Fruit fly (Drosophila melanogaster) whole organism, embryonic: ENCODE results near the gene CG13315.

Source experiments
- Awh ChIP-seq: fragments of 200-800 bp; sonication (Bioruptor generic); IDR thresholded peaks from 2 replicates; pipeline ENCODE4, ENCODE4 v1.3.6; 2022; ENCODE audit warnings: missing biosample characterization, missing genetic modification characterization
- CG1024 ChIP-seq: fragments of 200-800 bp; sonication (Bioruptor generic); IDR thresholded peaks from 2 replicates; pipeline ENCODE4 v1.3.6; 2022; ENCODE audit warnings: missing biosample characterization, missing genetic modification characterization
- CG11085 ChIP-seq: fragments of 200-800 bp; sonication (Bioruptor generic); IDR thresholded peaks from 2 replicates; pipeline ENCODE4 v1.3.6; 2022; ENCODE audit warnings: missing biosample characterization, missing genetic modification characterization
- CG12659 ChIP-seq: fragments of 200-800 bp; sonication (Bioruptor generic); optimal IDR thresholded peaks from 3 replicates; lab custom pipeline; 2017; ENCODE audit warnings: mild to moderate bottlenecking, missing biosample characterization, missing genetic modification reagents, missing genetic modification characterization
- CG13123 ChIP-seq: fragments of 200-800 bp; sonication (Bioruptor generic); optimal IDR thresholded peaks from 2 replicates; lab custom pipeline; 2016; ENCODE audit warnings: missing biosample characterization, missing genetic modification characterization
- CG15073 ChIP-seq: fragments of 200-800 bp; sonication (Bioruptor generic); optimal IDR thresholded peaks from 2 replicates; lab custom pipeline; 2016; ENCODE audit warnings: missing biosample characterization, missing genetic modification characterization
- CG17328 ChIP-seq: fragments of 200-800 bp; sonication (Bioruptor generic); IDR thresholded peaks from 2 replicates; pipeline ENCODE4 v1.3.6; 2022; ENCODE audit warnings: missing biosample characterization, missing genetic modification characterization
- CG4730 ChIP-seq: fragments of 200-800 bp; sonication (Bioruptor generic); IDR thresholded peaks from 2 replicates; pipeline ENCODE4 v1.3.6; 2022; ENCODE audit warnings: missing biosample characterization, missing genetic modification characterization
- CG6254 ChIP-seq: fragments of 200-800 bp; sonication (Bioruptor generic); optimal IDR thresholded peaks from 3 replicates; lab custom pipeline; 2017; ENCODE audit warnings: mild to moderate bottlenecking, missing biosample characterization, missing genetic modification reagents, missing genetic modification characterization
- CG6765 ChIP-seq: fragments of 200-800 bp; sonication (Bioruptor generic); optimal IDR thresholded peaks from 3 replicates; lab custom pipeline; 2017; ENCODE audit warnings: missing biosample characterization, mild to moderate bottlenecking, missing genetic modification characterization
- CG7839 ChIP-seq: fragments of 200-800 bp; sonication (Bioruptor generic); optimal IDR thresholded peaks from 3 replicates; lab custom pipeline; 2018; ENCODE audit warnings: missing biosample characterization, mild to moderate bottlenecking, missing genetic modification characterization, moderate library complexity
- CG7987 ChIP-seq: fragments of 200-800 bp; sonication (Bioruptor generic); optimal IDR thresholded peaks from 2 replicates; lab custom pipeline; 2018; ENCODE audit warnings: missing biosample characterization, mild to moderate bottlenecking, missing genetic modification characterization, moderate library complexity
- CG9609 ChIP-seq: fragments of 200-800 bp; sonication (Bioruptor generic); optimal IDR thresholded peaks from 3 replicates; lab custom pipeline; 2016; ENCODE audit warnings: missing biosample characterization, missing genetic modification characterization
- CHES-1-like ChIP-seq: fragments of 200-800 bp; sonication (Bioruptor generic); optimal IDR thresholded peaks from 2 replicates; lab custom pipeline; 2016; ENCODE audit warnings: missing biosample characterization, missing genetic modification characterization
- Doc2 ChIP-seq: fragments of 200-800 bp; sonication (Bioruptor generic); IDR thresholded peaks from 2 replicates; pipeline ENCODE4 v1.3.6; 2022; ENCODE audit warnings: missing biosample characterization, missing genetic modification characterization
- Dp ChIP-seq: fragments of 200-800 bp; sonication (Bioruptor generic); optimal IDR thresholded peaks from 2 replicates; lab custom pipeline; 2018; ENCODE audit warnings: missing biosample characterization, mild to moderate bottlenecking, missing genetic modification characterization, moderate library complexity
- HmgZ ChIP-seq: fragments of 200-800 bp; sonication (Bioruptor generic); optimal IDR thresholded peaks from 2 replicates; lab custom pipeline; 2018; ENCODE audit warnings: missing biosample characterization, mild to moderate bottlenecking, missing genetic modification characterization
- Hr39 ChIP-seq: fragments of >200 bp; optimal IDR thresholded peaks from 2 replicates; lab custom pipeline; 2017
- Hr51 ChIP-seq, 2 experiments: fragments of 200-800 bp; sonication (Bioruptor generic); optimal IDR thresholded peaks; 2 replicates in 1 of 2; 3 replicates in 1 of 2; lab custom pipeline; 2016 to 2018; ENCODE audit warnings: missing biosample characterization in 2 of 2, missing genetic modification characterization in 2 of 2, mild to moderate bottlenecking in 1 of 2, moderate library complexity in 1 of 2
- Med ChIP-seq: fragments of 200-800 bp; sonication (Bioruptor generic); peaks from one replicate; lab custom pipeline; 2016; ENCODE audit warnings: missing biosample characterization, missing genetic modification characterization, mild to moderate bottlenecking, inconsistent platforms, moderate library complexity
- Neu2 ChIP-seq: fragments of 200-800 bp; sonication (Bioruptor generic); optimal IDR thresholded peaks from 3 replicates; lab custom pipeline; 2016; ENCODE audit warnings: missing biosample characterization, missing genetic modification characterization, borderline replicate concordance
- Scr ChIP-seq: fragments of 200-800 bp; sonication (Bioruptor generic); IDR thresholded peaks from 2 replicates; pipeline ENCODE4 v1.3.6; 2022; ENCODE audit warnings: missing biosample characterization, missing genetic modification characterization; ENCODE audit not compliant: partially characterized antibody
- Spps ChIP-seq: fragments of 200-800 bp; sonication (Bioruptor generic); optimal IDR thresholded peaks from 2 replicates; lab custom pipeline; 2018; ENCODE audit warnings: missing biosample characterization, mild to moderate bottlenecking, missing genetic modification characterization
- Ssrp ChIP-seq: fragments of 200-800 bp; sonication (Bioruptor generic); optimal IDR thresholded peaks from 2 replicates; lab custom pipeline; 2018; ENCODE audit warnings: missing biosample characterization, mild to moderate bottlenecking, missing genetic modification characterization, moderate library complexity
- Stat92E ChIP-seq, 3 experiments: fragments of >200 bp in 2 of 3; fragments of 200-800 bp in 1 of 3; sonication (Bioruptor generic) in 1 of 3; optimal IDR thresholded peaks; 2 replicates each; lab custom pipeline; 2017 to 2019; ENCODE audit warnings: missing biosample characterization in 3 of 3, missing genetic modification characterization in 3 of 3, mild to moderate bottlenecking in 1 of 3, moderate library complexity in 1 of 3
- Tbp ChIP-seq: fragments of >200 bp; optimal IDR thresholded peaks from 2 replicates; lab custom pipeline; 2018; ENCODE audit warnings: missing biosample characterization, missing genetic modification characterization
- al ChIP-seq: fragments of 200-800 bp; sonication (Bioruptor generic); IDR thresholded peaks from 2 replicates; pipeline ENCODE4 v1.3.6; 2022; ENCODE audit warnings: missing biosample characterization, missing genetic modification characterization
- ase ChIP-seq: fragments of 200-800 bp; sonication (Bioruptor generic); IDR thresholded peaks from 3 replicates; pipeline ENCODE4 v1.3.6; 2022; ENCODE audit warnings: missing biosample characterization, missing genetic modification characterization
- chinmo ChIP-seq: fragments of 200-800 bp; sonication (Bioruptor generic); IDR thresholded peaks from 4 replicates; pipeline ENCODE4 v1.3.6; 2022; ENCODE audit warnings: missing biosample characterization, missing genetic modification characterization; ENCODE audit not compliant: partially characterized antibody
- ewg ChIP-seq: fragments of 200-800 bp; sonication (Bioruptor generic); optimal IDR thresholded peaks from 3 replicates; lab custom pipeline; 2017; ENCODE audit warnings: mild to moderate bottlenecking, missing biosample characterization, missing genetic modification reagents, missing genetic modification characterization
- gcm2 ChIP-seq: fragments of 200-800 bp; sonication (Bioruptor generic); optimal IDR thresholded peaks from 2 replicates; lab custom pipeline; 2016; ENCODE audit warnings: missing biosample characterization, missing genetic modification characterization
- lbe ChIP-seq: fragments of 200-800 bp; sonication (Bioruptor generic); optimal IDR thresholded peaks from 2 replicates; lab custom pipeline; 2016; ENCODE audit warnings: missing biosample characterization, mild to moderate bottlenecking, missing genetic modification characterization
- oc ChIP-seq: fragments of 200-800 bp; sonication (Bioruptor generic); optimal IDR thresholded peaks from 2 replicates; lab custom pipeline; 2018; ENCODE audit warnings: missing biosample characterization, mild to moderate bottlenecking, missing genetic modification characterization, moderate library complexity
- p53 ChIP-seq: fragments of 200-800 bp; sonication (Bioruptor generic); optimal IDR thresholded peaks from 2 replicates; lab custom pipeline; 2016; ENCODE audit warnings: missing biosample characterization, missing genetic modification characterization
- rib ChIP-seq: fragments of 200-800 bp; sonication (Bioruptor generic); IDR thresholded peaks from 2 replicates; pipeline ENCODE4 v1.3.6; 2022; ENCODE audit warnings: missing biosample characterization, missing genetic modification characterization
- sc ChIP-seq, 3 experiments: fragments of >200 bp in 2 of 3; fragments of 200-800 bp in 1 of 3; sonication (Bioruptor generic) in 1 of 3; optimal IDR thresholded peaks; 2 replicates in 2 of 3; 3 replicates in 1 of 3; lab custom pipeline; 2017; ENCODE audit warnings: mild to moderate bottlenecking in 1 of 3, missing biosample characterization in 1 of 3, missing genetic modification characterization in 1 of 3, missing genetic modification reagents in 1 of 3
- sens ChIP-seq: fragments of 200-800 bp; sonication (Bioruptor generic); peaks from one replicate; lab custom pipeline; 2016; ENCODE audit warnings: missing biosample characterization, missing genetic modification characterization
- sisA ChIP-seq: fragments of 200-800 bp; sonication (Bioruptor generic); IDR thresholded peaks from 2 replicates; pipeline ENCODE4 v1.3.6; 2022; ENCODE audit warnings: missing biosample characterization, missing genetic modification characterization
- sna ChIP-seq: fragments of 200-800 bp; sonication (Bioruptor generic); IDR thresholded peaks from 2 replicates; pipeline ENCODE4 v1.3.6; 2022; ENCODE audit warnings: missing biosample characterization, missing genetic modification characterization; ENCODE audit not compliant: partially characterized antibody
- tgo ChIP-seq: fragments of 200-800 bp; sonication (Bioruptor generic); IDR thresholded peaks from 3 replicates; pipeline ENCODE4 v1.3.6; 2022; ENCODE audit warnings: missing biosample characterization, missing genetic modification characterization
- vvl ChIP-seq: fragments of 200-800 bp; sonication (Bioruptor generic); IDR thresholded peaks from 2 replicates; pipeline ENCODE4 v1.3.6; 2022; ENCODE audit warnings: missing biosample characterization, missing genetic modification characterization

CG13315 gene

dm6 chr3L:9059611-9060203 lies 37.0 kb upstream of the CG13315 start (continued):
- TF ChIP-seq sc (optimal IDR thresholded peaks at IDR 0.05; lab: Kevin White, UChicago) (no peak), sc (GFP tag; optimal IDR thresholded peaks at IDR 0.05; lab: Kevin White, UChicago) (no peak), CHES-1-like (GFP tag; lab: Kevin White, UChicago) (no peak), sisA (GFP tag; lab: Robert Waterston, UW) (no peak), ase (no peak), Med (peak; percentile 20), CG12659 (GFP tag; lab: Kevin White, UChicago) (no peak), CG11085 (GFP tag; lab: Robert Waterston, UW) (no peak), Scr (GFP tag; lab: Robert Waterston, UW) (no peak), ewg (no peak), Ssrp (tag; lab: Kevin White, UChicago) (no peak), CG4730 (GFP tag; lab: Robert Waterston, UW) (no peak), al (no peak), lbe (no peak), sna (GFP tag; lab: Robert Waterston, UW) (no peak), CG7987 (GFP tag; lab: Kevin White, UChicago) (no peak), rib (GFP tag; lab: Robert Waterston, UW) (peak; percentile 35; the same call in 1 of the 2 replicates), Awh (no peak), Dp (GFP tag; lab: Kevin White, UChicago) (no peak), CG1024 (GFP tag; lab: Robert Waterston, UW) (no peak), Hr39 (lab: Kevin White, UChicago) (no peak), Neu2 (GFP tag; lab: Kevin White, UChicago) (no peak), Doc2 (GFP tag; lab: Robert Waterston, UW) (no peak), gcm2 (no peak)

dm6 chr3L:9061449-9061848 lies 35.2 kb upstream of the CG13315 start:
- TF ChIP-seq CG6765 (no peak), CG6254 (GFP tag; lab: Kevin White, UChicago) (no peak), vvl (GFP tag; lab: Robert Waterston, UW) (no peak), CG9609 (GFP tag; lab: Kevin White, UChicago) (no peak), Hr51 (GFP tag; optimal IDR thresholded peaks at IDR 0.05; lab: Kevin White, UChicago) (no peak), CG7839 (tag; lab: Kevin White, UChicago) (no peak), CG17328 (GFP tag; lab: Robert Waterston, UW) (no peak), HmgZ (tag; lab: Kevin White, UChicago) (no peak), sens (GFP tag; lab: Kevin White, UChicago) (no peak), oc (tag; lab: Kevin White, UChicago) (no peak), p53 (GFP tag; lab: Kevin White, UChicago) (no peak), Spps (tag; lab: Kevin White, UChicago) (no peak), Stat92E (GFP tag; optimal IDR thresholded peaks at IDR 0.05; lab: Kevin White, UChicago) (no peak), Tbp (no peak), chinmo (GFP tag; lab: Robert Waterston, UW) (no peak), CG13123 (no peak), tgo (no peak), CG15073 (GFP tag; lab: Kevin White, UChicago) (no peak)
